Fruit fly (Drosophila melanogaster): Measurements from ENCODE around the gene Glyat.
A peak's percentile ranks its signal among the peaks of the same experiment; 100 is the strongest.

Gene Glyat

DNA sequence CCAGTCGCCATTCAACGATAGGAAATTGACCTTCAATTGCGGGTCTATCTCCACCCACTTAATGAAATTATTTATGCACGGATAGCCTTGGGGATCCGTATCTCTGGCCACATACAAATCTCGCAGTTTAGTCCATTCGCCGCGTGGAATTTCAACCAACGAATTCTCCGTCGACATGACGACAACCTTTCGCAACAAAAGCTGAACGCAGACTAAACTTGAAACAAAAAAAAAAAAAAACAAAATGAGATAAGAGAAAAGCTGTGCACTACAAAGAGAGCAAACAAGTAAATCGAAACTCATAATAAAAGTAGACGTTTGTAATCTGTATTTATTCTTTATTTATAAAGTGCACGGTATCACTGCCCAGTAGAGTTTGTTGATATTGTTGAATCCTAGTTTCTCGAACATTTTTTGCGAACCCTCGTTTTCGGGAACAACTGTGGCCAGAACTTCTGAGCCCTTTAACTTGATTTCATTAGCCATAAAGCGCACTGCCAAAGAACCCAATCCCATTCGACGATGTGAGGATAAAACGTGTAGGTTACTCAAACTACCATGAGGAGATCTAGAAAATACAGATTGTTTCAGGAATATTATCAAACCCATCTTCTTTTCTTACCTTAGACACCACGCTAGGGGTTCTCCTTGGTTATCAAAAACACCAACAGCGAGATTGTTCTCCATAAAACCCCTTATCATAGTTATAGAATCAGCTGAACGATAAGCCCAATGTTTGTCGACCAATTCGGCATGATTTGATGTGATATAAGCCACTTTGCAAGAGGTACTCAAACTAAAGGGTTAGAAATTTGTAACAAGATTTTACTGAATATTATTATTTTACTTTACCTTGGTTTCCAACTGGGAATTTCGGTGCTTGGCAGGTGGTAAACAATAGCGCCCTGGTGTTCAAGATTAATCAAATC is 905 bp downstream of the Glyat start, which contains the start of gene CG12560 (continued):
- peak; percentile 10 for TF ChIP-seq dac (GFP tag; optimal IDR thresholded peaks at IDR 0.05)
- no peak for TF ChIP-seq spab (GFP tag; optimal IDR thresholded peaks at IDR 0.05)
- no peak for TF ChIP-seq CG8632 (GFP tag; optimal IDR thresholded peaks at IDR 0.05)
- TF ChIP-seq Ets96B (tag; optimal IDR thresholded peaks at IDR 0.05) = peak; percentile 1
- TF ChIP-seq esn (GFP tag; optimal IDR thresholded peaks at IDR 0.05) = no peak
- peak; percentile 46 for TF ChIP-seq CG6276 (GFP tag; optimal IDR thresholded peaks at IDR 0.05)
- no peak for TF ChIP-seq Sox15 (GFP tag; optimal IDR thresholded peaks at IDR 0.05)
- no peak for TF ChIP-seq CG11762 (GFP tag; optimal IDR thresholded peaks at IDR 0.05; ENCODE audit: insufficient read depth)
- TF ChIP-seq CG4318 (GFP tag; optimal IDR thresholded peaks at IDR 0.05) = no peak

DNA sequence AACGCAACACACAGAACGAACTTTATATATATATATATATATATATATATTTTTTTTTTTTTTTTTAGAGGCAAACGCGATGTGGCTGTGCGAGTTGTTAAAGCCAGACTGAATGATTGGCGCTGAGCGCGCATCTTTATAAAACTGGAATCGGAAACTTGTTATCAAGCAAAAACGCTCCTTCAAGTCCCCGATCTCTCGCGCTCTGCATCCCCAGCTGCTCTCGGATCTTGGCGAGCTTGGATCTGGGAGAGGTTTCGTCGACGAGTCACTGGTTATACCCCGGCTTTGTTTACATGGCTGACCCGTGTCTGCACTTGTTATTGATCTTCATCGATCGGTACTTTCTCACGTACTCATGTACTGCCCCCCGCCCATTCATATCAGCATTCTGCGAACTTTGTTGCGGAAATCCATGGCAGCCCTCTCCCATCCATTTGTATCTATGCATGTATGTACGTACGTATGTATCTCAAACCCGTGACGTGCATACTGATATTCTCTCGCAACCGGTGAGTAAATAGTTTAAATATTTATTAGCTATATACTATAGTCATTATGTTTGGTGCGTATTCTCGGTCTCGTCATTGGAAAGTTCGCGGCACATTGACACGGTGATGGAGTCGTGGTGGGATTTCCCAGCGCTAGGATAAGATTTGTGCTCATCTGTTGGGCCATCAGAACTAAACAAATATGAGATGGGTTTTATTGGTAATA is 3.1 kb downstream of the Glyat start, which contains the start of gene Spn28Dc:
Spn28Dc (minus strand) TSS at position 51 of the 717 bp plus-strand sequence.
- TF ChIP-seq Hr4 (GFP tag; optimal IDR thresholded peaks at IDR 0.05) = no peak
- TF ChIP-seq fd85E (GFP tag; optimal IDR thresholded peaks at IDR 0.05) = no peak
- peak; percentile 98 for TF ChIP-seq svp (GFP tag)
- TF ChIP-seq ss (GFP tag; optimal IDR thresholded peaks at IDR 0.05) = peak; percentile 50 to 60
- TF ChIP-seq Met (GFP tag; optimal IDR thresholded peaks at IDR 0.05) = no peak
- TF ChIP-seq CG4318 (GFP tag; optimal IDR thresholded peaks at IDR 0.05) = no peak
- no peak for TF ChIP-seq Blimp-1 (GFP tag; optimal IDR thresholded peaks at IDR 0.05)
- no peak for TF ChIP-seq CG15336 (GFP tag; IDR thresholded peaks at IDR 0.05)
- TF ChIP-seq CG3919 (GFP tag; optimal IDR thresholded peaks at IDR 0.05) = peak; percentile 20
- TF ChIP-seq net (GFP tag; optimal IDR thresholded peaks at IDR 0.05) = no peak
- no peak for TF ChIP-seq Gug (GFP tag; IDR thresholded peaks at IDR 0.05)
- TF ChIP-seq CG6808 (GFP tag; optimal IDR thresholded peaks at IDR 0.05) = peak; percentile 59
- TF ChIP-seq Sox14 (GFP tag; optimal IDR thresholded peaks at IDR 0.05) = no peak
- TF ChIP-seq CG1621 (tag; optimal IDR thresholded peaks at IDR 0.05) = peak; percentile 47
- TF ChIP-seq CG11902 (GFP tag; optimal IDR thresholded peaks at IDR 0.05) = no peak
- TF ChIP-seq topi (GFP tag; optimal IDR thresholded peaks at IDR 0.05) = no peak
- no peak for TF ChIP-seq Eip75B (GFP tag; optimal IDR thresholded peaks at IDR 0.05)
- TF ChIP-seq cyc (GFP tag; optimal IDR thresholded peaks at IDR 0.05) = no peak
- no peak for TF ChIP-seq salr (GFP tag; optimal IDR thresholded peaks at IDR 0.05)
- TF ChIP-seq CG31627 (GFP tag; optimal IDR thresholded peaks at IDR 0.05) = no peak
- TF ChIP-seq dsx (GFP tag; optimal IDR thresholded peaks at IDR 0.05; ENCODE audit: poor library complexity, severe bottlenecking) = peak; percentile 96
- peak; percentile 4 for TF ChIP-seq CG11762 (GFP tag; optimal IDR thresholded peaks at IDR 0.05; ENCODE audit: insufficient read depth)
- TF ChIP-seq dac (GFP tag; optimal IDR thresholded peaks at IDR 0.05) = no peak
- peak; percentile 19; the same call in 1 of the 3 replicates for TF ChIP-seq CG6163 (GFP tag; IDR thresholded peaks at IDR 0.05)
- TF ChIP-seq Sox15 (GFP tag; optimal IDR thresholded peaks at IDR 0.05) = no peak
- TF ChIP-seq CG16779 (tag; optimal IDR thresholded peaks at IDR 0.05) = peak; percentile 60
- TF ChIP-seq vri (GFP tag; optimal IDR thresholded peaks at IDR 0.05) = peak; percentile 8
- TF ChIP-seq CG6792 (GFP tag; optimal IDR thresholded peaks at IDR 0.05) = peak; percentile 7
- TF ChIP-seq fd59A (GFP tag; optimal IDR thresholded peaks at IDR 0.05) = no peak
- TF ChIP-seq CG8119 (GFP tag; IDR thresholded peaks at IDR 0.05) = no peak
- TF ChIP-seq CG10669 (GFP tag; optimal IDR thresholded peaks at IDR 0.05) = no peak
- no peak for TF ChIP-seq CG34406 (GFP tag; optimal IDR thresholded peaks at IDR 0.05)
- no peak for TF ChIP-seq CG7368 (GFP tag; optimal IDR thresholded peaks at IDR 0.05)
- TF ChIP-seq Lpt (GFP tag; optimal IDR thresholded peaks at IDR 0.05) = no peak
- TF ChIP-seq spab (GFP tag; optimal IDR thresholded peaks at IDR 0.05) = no peak
- no peak for TF ChIP-seq acj6 (GFP tag; optimal IDR thresholded peaks at IDR 0.05)
- TF ChIP-seq Hr39 (GFP tag; optimal IDR thresholded peaks at IDR 0.05) = no peak
- TF ChIP-seq esn (GFP tag; optimal IDR thresholded peaks at IDR 0.05) = no peak
- peak; percentile 10 for TF ChIP-seq Eip93F (GFP tag; optimal IDR thresholded peaks at IDR 0.05)
- no peak for TF ChIP-seq CG8632 (GFP tag; optimal IDR thresholded peaks at IDR 0.05)
- TF ChIP-seq CG8319 (GFP tag; optimal IDR thresholded peaks at IDR 0.05) = no peak
- no peak for TF ChIP-seq CG32006 (GFP tag; optimal IDR thresholded peaks at IDR 0.05)
- TF ChIP-seq CG3032 (tag; optimal IDR thresholded peaks at IDR 0.05) = no peak

Data from whole organism, prepupa.